Worm (Caenorhabditis elegans) whole organism, mixed stage, embryonic: Measurements from ENCODE around the gene ZC204.6.

Source experiments
- M03D4.4 ChIP-seq: sonication (generic microtip); optimal IDR thresholded peaks from 2 replicates; lab custom pipeline; 2017; ENCODE audit warnings: mild to moderate bottlenecking, missing genetic modification characterization, missing compliant biosample characterization
- bed-3 ChIP-seq: fragments of 200-800 bp; sonication (Bioruptor generic); optimal IDR thresholded peaks from 3 replicates; lab custom pipeline; 2018; ENCODE audit warnings: mild to moderate bottlenecking, missing genetic modification characterization, moderate library complexity, missing compliant biosample characterization
- blmp-1 ChIP-seq: fragments of 150-350 bp; optimal IDR thresholded peaks from 2 replicates; lab custom pipeline; 2014; ENCODE audit warnings: missing biosample characterization, missing genetic modification characterization
- ceh-39 ChIP-seq: fragments of 150-350 bp; optimal IDR thresholded peaks from 2 replicates; lab custom pipeline; 2014; ENCODE audit warnings: missing biosample characterization, missing genetic modification characterization
- ceh-43 ChIP-seq: fragments of 200-800 bp; sonication (Bioruptor generic); optimal IDR thresholded peaks from 2 replicates; lab custom pipeline; 2018; ENCODE audit warnings: mild to moderate bottlenecking, missing genetic modification characterization, moderate library complexity, missing compliant biosample characterization
- ces-1 ChIP-seq: fragments of 150-350 bp; optimal IDR thresholded peaks from 2 replicates; lab custom pipeline; 2014; ENCODE audit warnings: missing biosample characterization, missing genetic modification reagents, missing genetic modification characterization
- cnd-1 ChIP-seq: fragments of 200-800 bp; sonication (Bioruptor generic); optimal IDR thresholded peaks from 2 replicates; lab custom pipeline; 2018; ENCODE audit warnings: mild to moderate bottlenecking, missing genetic modification characterization, missing compliant biosample characterization
- drap-1 ChIP-seq: fragments of 200-800 bp; sonication (Bioruptor generic); optimal IDR thresholded peaks from 3 replicates; lab custom pipeline; 2018; ENCODE audit warnings: mild to moderate bottlenecking, missing genetic modification characterization, missing compliant biosample characterization
- elt-1 ChIP-seq: sonication (generic microtip); optimal IDR thresholded peaks from 2 replicates; lab custom pipeline; 2017; ENCODE audit warnings: missing genetic modification characterization, mild to moderate bottlenecking, missing compliant biosample characterization, antibody characterized with exemption, moderate library complexity, borderline replicate concordance; ENCODE audit not compliant: insufficient read depth
- flh-1 ChIP-seq: fragments of 200-800 bp; sonication (Bioruptor generic); optimal IDR thresholded peaks from 2 replicates; lab custom pipeline; 2018; ENCODE audit warnings: mild to moderate bottlenecking, missing genetic modification characterization, moderate library complexity, missing compliant biosample characterization
- hlh-1 ChIP-seq: fragments of 150-350 bp; optimal IDR thresholded peaks from 2 replicates; lab custom pipeline; 2014; ENCODE audit warnings: missing biosample characterization, missing genetic modification reagents, missing genetic modification characterization
- lin-13 ChIP-seq: fragments of 150-350 bp; optimal IDR thresholded peaks from 2 replicates; lab custom pipeline; 2014; ENCODE audit warnings: missing biosample characterization, missing genetic modification characterization
- lin-32 ChIP-seq: fragments of 200-800 bp; sonication (Bioruptor generic); optimal IDR thresholded peaks from 2 replicates; lab custom pipeline; 2018; ENCODE audit warnings: mild to moderate bottlenecking, missing genetic modification characterization, missing compliant biosample characterization
- lsy-2 ChIP-seq: fragments of 150-350 bp; optimal IDR thresholded peaks from 2 replicates; lab custom pipeline; 2014; ENCODE audit warnings: missing biosample characterization, missing genetic modification characterization
- mab-5 ChIP-seq: fragments of 150-350 bp; optimal IDR thresholded peaks from 2 replicates; lab custom pipeline; 2014; ENCODE audit warnings: missing biosample characterization, missing genetic modification characterization
- mep-1 ChIP-seq: fragments of 150-350 bp; optimal IDR thresholded peaks from 2 replicates; lab custom pipeline; 2017; ENCODE audit warnings: missing biosample characterization, missing genetic modification reagents, missing genetic modification characterization, inconsistent platforms
- mls-2 ChIP-seq: sonication (generic microtip); optimal IDR thresholded peaks from 2 replicates; lab custom pipeline; 2016; ENCODE audit warnings: mild to moderate bottlenecking, missing genetic modification characterization, moderate library complexity, missing compliant biosample characterization
- nhr-12 ChIP-seq: fragments of 150-350 bp; optimal IDR thresholded peaks from 2 replicates; lab custom pipeline; 2014; ENCODE audit warnings: missing biosample characterization, missing genetic modification characterization
- nhr-2 ChIP-seq: fragments of 150-350 bp; optimal IDR thresholded peaks from 2 replicates; lab custom pipeline; 2014; ENCODE audit warnings: missing biosample characterization, missing genetic modification characterization
- nhr-237 ChIP-seq: fragments of 150-350 bp; optimal IDR thresholded peaks from 2 replicates; lab custom pipeline; 2014; ENCODE audit warnings: missing biosample characterization, missing genetic modification characterization
- nhr-28 ChIP-seq: fragments of 150-350 bp; optimal IDR thresholded peaks from 2 replicates; lab custom pipeline; 2014; ENCODE audit warnings: missing biosample characterization, missing genetic modification characterization
- nhr-76 ChIP-seq: sonication (generic microtip); optimal IDR thresholded peaks from 2 replicates; lab custom pipeline; 2017; ENCODE audit warnings: missing biosample characterization, missing genetic modification characterization
- pha-4 ChIP-seq: fragments of 150-350 bp; optimal IDR thresholded peaks from 2 replicates; lab custom pipeline; 2018; ENCODE audit warnings: missing biosample characterization, missing genetic modification reagents, missing genetic modification characterization
- sem-2 ChIP-seq: fragments of 200-800 bp; sonication (Bioruptor generic); optimal IDR thresholded peaks from 2 replicates; lab custom pipeline; 2018; ENCODE audit warnings: mild to moderate bottlenecking, missing genetic modification characterization, missing compliant biosample characterization
- snpc-4 ChIP-seq: fragments of 150-350 bp; optimal IDR thresholded peaks from 2 replicates; lab custom pipeline; 2014; ENCODE audit warnings: missing biosample characterization, missing genetic modification characterization
- sptf-1 ChIP-seq: sonication (generic microtip); optimal IDR thresholded peaks from 2 replicates; lab custom pipeline; 2017; ENCODE audit warnings: mild to moderate bottlenecking, missing genetic modification characterization, moderate library complexity, missing compliant biosample characterization
- tbx-8 ChIP-seq: fragments of 200-800 bp; sonication (Bioruptor generic); optimal IDR thresholded peaks from 2 replicates; lab custom pipeline; 2018; ENCODE audit warnings: mild to moderate bottlenecking, missing genetic modification characterization, moderate library complexity, missing compliant biosample characterization
- unc-120 ChIP-seq: sonication (generic microtip); optimal IDR thresholded peaks from 2 replicates; lab custom pipeline; 2017; ENCODE audit warnings: missing genetic modification characterization, missing compliant biosample characterization; ENCODE audit not compliant: poor library complexity, severe bottlenecking
- unc-39 ChIP-seq: fragments of 150-350 bp; optimal IDR thresholded peaks from 2 replicates; lab custom pipeline; 2014; ENCODE audit warnings: missing biosample characterization, missing genetic modification characterization
- unc-62 ChIP-seq: fragments of 150-350 bp; optimal IDR thresholded peaks from 2 replicates; lab custom pipeline; 2014; ENCODE audit warnings: missing biosample characterization, missing genetic modification reagents, missing genetic modification characterization
- zip-8 ChIP-seq: fragments of 150-350 bp; optimal IDR thresholded peaks from 2 replicates; lab custom pipeline; 2014; ENCODE audit warnings: missing biosample characterization, missing genetic modification characterization
- ztf-11 ChIP-seq: fragments of 150-350 bp; optimal IDR thresholded peaks from 2 replicates; lab custom pipeline; 2014; ENCODE audit warnings: missing biosample characterization, missing genetic modification characterization

The ZC204.6 gene

DNA sequence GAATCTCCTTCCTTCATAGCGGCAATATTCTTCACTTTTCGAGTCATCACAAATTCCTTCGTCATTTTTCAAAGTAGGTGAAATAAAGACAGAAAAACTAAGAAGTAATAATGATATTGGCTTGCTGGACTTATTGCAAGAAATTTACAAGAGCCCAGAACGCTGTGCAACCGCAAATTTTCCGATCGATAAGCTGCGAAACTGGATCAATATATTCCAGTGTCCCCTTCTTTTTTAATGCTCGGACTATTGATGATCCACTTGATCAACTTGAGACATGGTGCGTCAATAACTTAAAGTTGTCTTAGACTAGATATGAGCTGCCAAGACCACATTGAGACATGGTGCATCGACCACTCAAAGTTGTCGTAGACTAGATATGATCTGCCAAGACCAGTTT is 38.5 kb downstream of the ZC204.6 start, which contains the start of gene bath-33:
Gene bath-33 (minus strand): TSS at position 101 of the 400 bp plus-strand sequence.
- TF ChIP-seq lin-13 (no peak), tbx-8 (GFP tag; lab: Kevin White, UChicago) (no peak), mep-1 (no peak), unc-120 (tag; lab: Kevin White, UChicago) (no peak), hlh-1 (tag; lab: Kevin White, UChicago) (no peak), cnd-1 (no peak)

ce11 chrII:1605010-1605409 is 39.6 kb downstream of the ZC204.6 start:
- TF ChIP-seq blmp-1 (tag; lab: Kevin White, UChicago) = no peak
- peak; percentile 73 for TF ChIP-seq elt-1 (tag; lab: Kevin White, UChicago)

DNA sequence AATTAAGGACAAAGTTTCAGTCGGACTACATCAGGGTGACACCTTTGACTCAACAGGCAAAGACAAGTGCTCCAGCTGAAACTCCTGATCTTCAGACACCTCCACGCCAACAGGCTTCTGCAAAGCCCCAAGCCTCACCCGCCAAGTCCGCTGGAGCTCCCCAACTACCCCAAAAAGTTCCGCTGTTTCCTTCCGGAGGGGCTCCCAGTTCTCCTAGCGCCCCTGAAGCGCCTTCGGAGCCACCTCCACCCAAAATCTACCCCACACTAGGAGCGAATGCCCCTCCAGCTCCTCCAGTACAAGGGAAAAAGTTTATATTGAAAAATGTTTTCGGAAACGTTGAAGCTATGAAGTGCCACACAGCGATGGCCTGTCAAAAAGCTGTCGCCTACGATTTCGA is 41.6 kb downstream of the ZC204.6 start:
- no peak for TF ChIP-seq ces-1 (GFP tag; lab: Kevin White, UChicago)
- no peak for TF ChIP-seq ceh-43 (GFP tag; lab: Kevin White, UChicago)

DNA sequence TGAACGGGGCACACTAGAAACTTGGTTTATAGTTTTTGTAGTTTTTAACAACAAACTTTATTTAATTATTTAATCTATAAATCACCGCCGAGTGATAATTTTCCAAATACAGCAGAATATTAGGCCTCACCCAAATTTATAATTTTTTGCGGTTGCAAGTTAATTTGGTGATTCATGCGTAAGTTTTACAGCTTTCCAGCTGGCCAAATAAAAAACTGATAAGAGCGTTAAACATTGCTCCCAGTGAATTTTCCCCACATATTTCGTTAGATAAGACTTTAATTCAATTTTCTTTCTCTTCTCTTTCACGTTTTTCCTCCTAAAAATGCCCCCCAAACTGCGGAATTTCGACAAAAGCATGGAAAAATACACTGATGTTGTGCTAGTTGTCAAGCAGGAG is 43.1 kb downstream of the ZC204.6 start, which contains the start of gene bath-47:
Gene bath-47 (plus strand): TSS at position 305 of the 400 bp plus-strand sequence.
- no peak for TF ChIP-seq blmp-1 (tag; lab: Kevin White, UChicago)
- TF ChIP-seq sptf-1 (tag; lab: Kevin White, UChicago) = no peak
- TF ChIP-seq lin-32 (GFP tag; lab: Kevin White, UChicago) = no peak
- no peak for TF ChIP-seq cnd-1
- no peak for TF ChIP-seq zip-8 (tag; lab: Kevin White, UChicago)
- TF ChIP-seq, all 35 proteins: peak for 0

- no peak for TF ChIP-seq nhr-28 (tag; lab: Kevin White, UChicago)
- TF ChIP-seq mep-1 = no peak
- no peak for TF ChIP-seq lsy-2
- TF ChIP-seq mab-5 (tag; lab: Kevin White, UChicago) = no peak
- TF ChIP-seq unc-62 (GFP tag; lab: Kevin White, UChicago) = no peak
- TF ChIP-seq nhr-237 (tag; lab: Kevin White, UChicago) = no peak
- TF ChIP-seq flh-1 (GFP tag; lab: Kevin White, UChicago) = no peak
- no peak for TF ChIP-seq nhr-76 (tag; lab: Kevin White, UChicago)
- TF ChIP-seq snpc-4 (tag; lab: Kevin White, UChicago) = no peak
- no peak for TF ChIP-seq nhr-2
- no peak for TF ChIP-seq mls-2 (tag; lab: Kevin White, UChicago)
- no peak for TF ChIP-seq sem-2 (GFP tag; lab: Kevin White, UChicago)
- no peak for TF ChIP-seq lin-13
- no peak for TF ChIP-seq ztf-11 (tag; lab: Kevin White, UChicago)
- no peak for TF ChIP-seq bed-3 (GFP tag; lab: Kevin White, UChicago)
These were observed 44.0 kb downstream of the ZC204.6 start, which contains the start of gene bath-26 for ce11 chrII:1600661-1601060. Gene bath-26 (minus strand): TSS chrII:1600761.

DNA sequence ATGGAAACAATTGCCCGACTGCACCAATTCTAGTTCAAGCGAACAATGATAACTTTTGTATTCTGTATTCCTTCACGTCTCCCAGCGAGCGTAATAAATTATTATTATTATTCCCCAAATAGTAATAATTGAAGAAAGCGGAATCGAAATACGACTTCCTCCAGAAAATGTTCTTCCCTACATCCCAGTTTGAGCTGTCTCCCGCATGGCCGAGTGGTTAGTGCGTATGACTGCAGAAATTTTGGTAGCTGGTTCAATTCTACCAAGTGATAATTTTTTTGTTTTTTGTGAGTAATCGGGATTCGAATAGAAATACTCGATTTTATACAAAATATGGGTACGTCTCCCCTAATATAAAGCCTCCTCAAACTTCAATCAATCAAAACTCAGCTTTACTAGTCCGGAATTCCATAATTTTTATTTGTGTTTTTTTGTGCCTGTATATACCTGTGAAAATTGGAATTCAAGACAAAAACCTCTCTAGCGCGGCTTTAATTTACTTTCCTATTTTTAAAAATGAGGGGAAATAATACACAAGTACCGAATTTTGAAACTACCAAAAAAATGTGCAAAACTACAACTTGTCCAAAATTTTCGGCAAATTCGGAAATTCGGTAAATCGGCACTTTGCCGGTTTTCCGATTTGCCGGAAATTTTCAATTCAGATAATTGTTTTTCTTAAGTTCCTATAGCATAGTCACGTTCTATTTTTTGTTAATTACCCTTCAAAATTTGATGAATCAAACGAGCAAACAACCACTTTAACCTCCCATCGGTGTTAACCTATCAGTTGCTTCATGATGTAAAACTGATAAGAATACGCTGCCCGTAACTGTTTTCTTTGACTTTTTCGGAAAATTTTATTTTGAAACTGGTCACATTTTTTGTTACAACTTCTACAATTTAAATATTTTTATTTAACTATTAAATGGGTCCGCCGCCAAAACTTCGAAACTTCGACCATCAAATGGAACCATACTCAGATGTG is 47.2 kb downstream of the ZC204.6 start, which contains the start of gene bath-46:
Gene bath-46 (plus strand): TSS at position 806 of the 988 bp plus-strand sequence.
- TF ChIP-seq lin-32 (GFP tag; lab: Kevin White, UChicago) (no peak), bed-3 (GFP tag; lab: Kevin White, UChicago) (no peak), flh-1 (GFP tag; lab: Kevin White, UChicago) (no peak), ces-1 (GFP tag; lab: Kevin White, UChicago) (no peak), drap-1 (no peak), lsy-2 (no peak), unc-39 (tag; lab: Kevin White, UChicago) (no peak), pha-4 (tag; lab: Kevin White, UChicago) (no peak), mls-2 (tag; lab: Kevin White, UChicago) (no peak), ceh-39 (no peak), M03D4.4 (tag; lab: Kevin White, UChicago) (no peak), cnd-1 (no peak), hlh-1 (tag; lab: Kevin White, UChicago) (no peak), nhr-12 (tag; lab: Kevin White, UChicago) (no peak), nhr-28 (tag; lab: Kevin White, UChicago) (no peak), nhr-76 (tag; lab: Kevin White, UChicago) (no peak), zip-8 (tag; lab: Kevin White, UChicago) (no peak), sptf-1 (tag; lab: Kevin White, UChicago) (no peak)
